Worm (Caenorhabditis elegans): ENCODE measurements around the gene aff-1.
A peak's percentile ranks its signal among the peaks of the same experiment; 100 is the strongest.

aff-1 gene

DNA sequence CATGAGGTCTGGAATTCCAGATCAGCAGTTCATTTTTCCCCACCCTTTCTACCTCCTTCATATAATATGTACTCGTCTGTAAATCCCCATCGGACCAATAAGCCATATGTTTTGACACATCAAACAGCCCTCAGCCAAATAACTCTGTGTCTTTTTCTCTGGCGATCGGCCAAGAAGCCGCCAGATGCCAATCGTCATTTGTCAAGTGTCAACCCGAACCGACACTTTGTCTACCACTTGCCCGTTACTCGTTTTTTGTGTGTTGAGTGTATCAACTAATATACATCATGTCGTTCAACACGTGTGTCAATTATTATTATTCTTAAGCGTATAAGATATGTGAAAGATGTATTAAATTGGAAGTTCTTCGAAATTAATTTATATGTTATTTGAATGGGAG lies 40.3 kb downstream of the aff-1 start:
- no peak for TF ChIP-seq gmeb-1 (tag; optimal IDR thresholded peaks at IDR 0.05)
- TF ChIP-seq nhr-77 (tag; optimal IDR thresholded peaks at IDR 0.05), result no peak
- peak; percentile 78 for TF ChIP-seq sma-9 (GFP tag; optimal IDR thresholded peaks at IDR 0.05)
- no peak for TF ChIP-seq sma-9 (tag; optimal IDR thresholded peaks at IDR 0.05)
- TF ChIP-seq aly-2 (tag; optimal IDR thresholded peaks at IDR 0.05), result no peak
- peak; percentile 63 for TF ChIP-seq nhr-129 (tag; optimal IDR thresholded peaks at IDR 0.05)
- peak; percentile 31 for TF ChIP-seq C34F6.9 (tag; optimal IDR thresholded peaks at IDR 0.05)
- TF ChIP-seq mab-5 (tag; optimal IDR thresholded peaks at IDR 0.05), result peak; percentile 92
- TF ChIP-seq nhr-23 (tag; optimal IDR thresholded peaks at IDR 0.05), result no peak
- TF ChIP-seq lsy-2 (tag; optimal IDR thresholded peaks at IDR 0.05), result peak in 1 of 2 experiments; percentile 53
- peak; percentile 31 for TF ChIP-seq snpc-4 (tag; optimal IDR thresholded peaks at IDR 0.05)
- TF ChIP-seq nhr-21 (tag; optimal IDR thresholded peaks at IDR 0.05), result no peak
- peak in 1 of 2 experiments; percentile 29 for TF ChIP-seq mdl-1 (tag; optimal IDR thresholded peaks at IDR 0.05)
- TF ChIP-seq unc-62 (GFP tag; optimal IDR thresholded peaks at IDR 0.05), result peak; percentile 92
- peak; percentile 88 for TF ChIP-seq sem-4 (tag; optimal IDR thresholded peaks at IDR 0.05)
- TF ChIP-seq Y55F3AM.14 (GFP tag; optimal IDR thresholded peaks at IDR 0.05), result peak; percentile 8
- TF ChIP-seq zag-1 (tag; optimal IDR thresholded peaks at IDR 0.05), result peak; percentile 22
- TF ChIP-seq lin-11 (tag; optimal IDR thresholded peaks at IDR 0.05), result no peak
- peak; percentile 80 for TF ChIP-seq nhr-25 (tag; optimal IDR thresholded peaks at IDR 0.05)
- TF ChIP-seq nhr-12 (tag; optimal IDR thresholded peaks at IDR 0.05), result no peak
- peak; percentile 23 for TF ChIP-seq ztf-4 (tag; optimal IDR thresholded peaks at IDR 0.05)
- peak; percentile 68 for TF ChIP-seq F13H6.1 (tag; optimal IDR thresholded peaks at IDR 0.05)
- peak; percentile 72 for TF ChIP-seq ceh-16 (tag; optimal IDR thresholded peaks at IDR 0.05)
- peak; percentile 46 for TF ChIP-seq lin-39 (tag; optimal IDR thresholded peaks at IDR 0.05)
- TF ChIP-seq nhr-6 (tag; optimal IDR thresholded peaks at IDR 0.05), result no peak
- peak; percentile 53 for TF ChIP-seq crh-2 (tag; optimal IDR thresholded peaks at IDR 0.05)

DNA sequence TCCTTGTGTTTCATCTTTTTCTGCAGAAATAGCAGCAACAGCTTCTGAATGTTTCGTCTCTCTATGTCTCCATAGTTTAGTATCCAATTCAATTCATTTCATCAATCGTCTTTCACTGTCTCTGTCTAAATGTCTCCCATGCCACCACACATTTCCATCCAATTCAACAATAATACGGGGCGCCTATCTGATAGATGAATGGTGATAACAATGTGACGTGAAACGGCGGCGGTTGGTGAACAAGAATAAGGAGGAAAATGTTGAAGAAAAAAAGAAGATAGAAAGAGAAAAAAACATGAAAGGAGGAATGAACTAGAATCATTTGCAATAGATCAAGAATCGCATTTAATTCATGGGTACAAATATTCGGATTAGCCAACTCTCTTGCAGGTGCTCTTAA lies 41.2 kb downstream of the aff-1 start:
- TF ChIP-seq lin-39 (tag; optimal IDR thresholded peaks at IDR 0.05) (no peak), nhr-237 (tag; optimal IDR thresholded peaks at IDR 0.05) (no peak), zag-1 (tag; optimal IDR thresholded peaks at IDR 0.05) (no peak), nhr-21 (tag; optimal IDR thresholded peaks at IDR 0.05) (peak; percentile 81), ceh-82 (tag; optimal IDR thresholded peaks at IDR 0.05) (no peak), unc-62 (GFP tag; optimal IDR thresholded peaks at IDR 0.05) (peak; percentile 48), nhr-11 (tag; optimal IDR thresholded peaks at IDR 0.05) (no peak), ztf-11 (tag; optimal IDR thresholded peaks at IDR 0.05) (no peak), nhr-12 (tag; optimal IDR thresholded peaks at IDR 0.05) (no peak), sma-9 (GFP tag; optimal IDR thresholded peaks at IDR 0.05) (peak; percentile 91), sma-9 (tag; optimal IDR thresholded peaks at IDR 0.05) (no peak), nhr-25 (tag; optimal IDR thresholded peaks at IDR 0.05) (peak; percentile 78), aly-2 (tag; optimal IDR thresholded peaks at IDR 0.05) (no peak), egl-27 (tag; optimal IDR thresholded peaks at IDR 0.05) (peak; percentile 78), elt-1 (tag; optimal IDR thresholded peaks at IDR 0.05) (peak; percentile 88), gmeb-1 (tag; optimal IDR thresholded peaks at IDR 0.05) (peak; percentile 47), sem-4 (tag; optimal IDR thresholded peaks at IDR 0.05) (peak; percentile 89), F13H6.1 (tag; optimal IDR thresholded peaks at IDR 0.05) (peak; percentile 67), nhr-10 (tag; optimal IDR thresholded peaks at IDR 0.05) (no peak), mdl-1 (tag; optimal IDR thresholded peaks at IDR 0.05) (peak; percentile 32 to 56), sma-3 (GFP tag; optimal IDR thresholded peaks at IDR 0.05) (peak; percentile 59), ceh-16 (tag; optimal IDR thresholded peaks at IDR 0.05) (peak; percentile 94), fos-1 (tag; optimal IDR thresholded peaks at IDR 0.05) (peak; percentile 92), alr-1 (tag; optimal IDR thresholded peaks at IDR 0.05) (no peak), Y55F3AM.14 (GFP tag; optimal IDR thresholded peaks at IDR 0.05) (no peak), lin-13 (GFP tag; optimal IDR thresholded peaks at IDR 0.05) (peak; percentile 20), unc-55 (GFP tag; optimal IDR thresholded peaks at IDR 0.05) (peak; percentile 37), nhr-77 (tag; optimal IDR thresholded peaks at IDR 0.05) (no peak), lin-11 (tag; optimal IDR thresholded peaks at IDR 0.05) (no peak), dmd-4 (tag; optimal IDR thresholded peaks at IDR 0.05) (no peak), nhr-6 (tag; optimal IDR thresholded peaks at IDR 0.05) (peak; percentile 64), crh-2 (tag; optimal IDR thresholded peaks at IDR 0.05) (peak; percentile 86), unc-39 (tag; optimal IDR thresholded peaks at IDR 0.05) (no peak), C34F6.9 (tag; optimal IDR thresholded peaks at IDR 0.05) (no peak), R02D3.7 (tag; optimal IDR thresholded peaks at IDR 0.05) (no peak), ama-1 (optimal IDR thresholded peaks at IDR 0.05) (no peak), blmp-1 (tag; optimal IDR thresholded peaks at IDR 0.05; ENCODE audit: insufficient read depth) (peak; percentile 81), ztf-4 (tag; optimal IDR thresholded peaks at IDR 0.05) (peak; percentile 41), lsy-2 (tag; optimal IDR thresholded peaks at IDR 0.05) (peak; percentile 3 to 59), peb-1 (tag; optimal IDR thresholded peaks at IDR 0.05) (no peak), skn-1 (tag; optimal IDR thresholded peaks at IDR 0.05) (no peak), ztf-1 (GFP tag; conservative IDR thresholded peaks at IDR 0.05) (no peak), elt-3 (tag; optimal IDR thresholded peaks at IDR 0.05) (no peak), ZK546.5 (tag; optimal IDR thresholded peaks at IDR 0.05) (no peak), snpc-4 (tag; optimal IDR thresholded peaks at IDR 0.05) (no peak), mab-5 (tag; optimal IDR thresholded peaks at IDR 0.05) (peak; percentile 68), mbf-1 (tag; optimal IDR thresholded peaks at IDR 0.05) (no peak), nhr-129 (tag; optimal IDR thresholded peaks at IDR 0.05) (peak; percentile 58), nhr-23 (tag; optimal IDR thresholded peaks at IDR 0.05) (no peak)

All from whole organism, L2 larva.